Fruit fly (Drosophila melanogaster) whole organism, embryonic: Measurements from ENCODE around the gene CG12948.

Experiments used
- Atf3 ChIP-seq: fragments of 200-800 bp; sonication (Bioruptor generic); optimal IDR thresholded peaks from 3 replicates; lab custom pipeline; 2016; ENCODE audit warnings: missing biosample characterization, missing genetic modification characterization
- Bdp1 ChIP-seq: fragments of 200-800 bp; sonication (Bioruptor generic); optimal IDR thresholded peaks from 3 replicates; lab custom pipeline; 2016; ENCODE audit warnings: missing biosample characterization, missing genetic modification characterization
- Blimp-1 ChIP-seq: fragments of 200-800 bp; sonication (Bioruptor generic); optimal IDR thresholded peaks from 3 replicates; lab custom pipeline; 2018; ENCODE audit warnings: missing biosample characterization, missing genetic modification characterization, mild to moderate bottlenecking, moderate library complexity, missing genetic modification reagents
- CG10366 ChIP-seq: fragments of 200-800 bp; sonication (Bioruptor generic); IDR thresholded peaks from 2 replicates; pipeline ENCODE4 v1.3.6; 2022; ENCODE audit warnings: missing biosample characterization, missing genetic modification characterization
- CG13775 ChIP-seq: fragments of 200-800 bp; sonication (Bioruptor generic); optimal IDR thresholded peaks from 3 replicates; lab custom pipeline; 2017; ENCODE audit warnings: missing biosample characterization, mild to moderate bottlenecking, missing genetic modification characterization
- CG16813 ChIP-seq: fragments of 200-800 bp; sonication (Bioruptor generic); IDR thresholded peaks from 3 replicates; pipeline ENCODE4 v1.3.6; 2022; ENCODE audit warnings: missing biosample characterization, missing genetic modification characterization; ENCODE audit not compliant: partially characterized antibody
- CG17612 ChIP-seq: fragments of 200-800 bp; sonication (Bioruptor generic); IDR thresholded peaks from 2 replicates; pipeline ENCODE4 v1.3.6; 2022; ENCODE audit warnings: missing biosample characterization, missing genetic modification characterization
- CG18011 ChIP-seq: fragments of 200-800 bp; sonication (Bioruptor generic); optimal IDR thresholded peaks from 2 replicates; lab custom pipeline; 2017; ENCODE audit warnings: missing biosample characterization, missing genetic modification characterization, mild to moderate bottlenecking, moderate library complexity, missing genotype
- CG2116 ChIP-seq: fragments of 200-800 bp; sonication (Bioruptor generic); optimal IDR thresholded peaks from 3 replicates; lab custom pipeline; 2018; ENCODE audit warnings: missing biosample characterization, mild to moderate bottlenecking, missing genetic modification characterization
- CG3407 ChIP-seq: fragments of 200-800 bp; sonication (Bioruptor generic); optimal IDR thresholded peaks from 2 replicates; lab custom pipeline; 2018; ENCODE audit warnings: missing biosample characterization, mild to moderate bottlenecking, missing genetic modification characterization
- CG34224 ChIP-seq: fragments of 200-800 bp; sonication (Bioruptor generic); IDR thresholded peaks from 3 replicates; pipeline ENCODE4 v1.3.6; 2022; ENCODE audit warnings: missing biosample characterization, missing genetic modification characterization; ENCODE audit not compliant: partially characterized antibody
- CG34376 ChIP-seq: fragments of 200-800 bp; sonication (Bioruptor generic); optimal IDR thresholded peaks from 2 replicates; lab custom pipeline; 2018; ENCODE audit warnings: missing biosample characterization, mild to moderate bottlenecking, missing genetic modification characterization
- CG3838 ChIP-seq: fragments of 200-800 bp; sonication (Bioruptor generic); optimal IDR thresholded peaks from 3 replicates; lab custom pipeline; 2016; ENCODE audit warnings: missing biosample characterization, missing genetic modification characterization
- CG43689 ChIP-seq: fragments of 200-800 bp; sonication (Bioruptor generic); IDR thresholded peaks from 2 replicates; pipeline ENCODE4 v1.3.6; 2022; ENCODE audit warnings: missing biosample characterization, missing genetic modification characterization
- CG6813 ChIP-seq: fragments of 200-800 bp; sonication (Bioruptor generic); optimal IDR thresholded peaks from 2 replicates; lab custom pipeline; 2017; ENCODE audit warnings: missing biosample characterization, missing genetic modification characterization, mild to moderate bottlenecking, moderate library complexity, missing genetic modification reagents
- CG9609 ChIP-seq: fragments of 200-800 bp; sonication (Bioruptor generic); optimal IDR thresholded peaks from 3 replicates; lab custom pipeline; 2016; ENCODE audit warnings: missing biosample characterization, missing genetic modification characterization
- CG9817 ChIP-seq: fragments of 200-800 bp; sonication (Bioruptor generic); optimal IDR thresholded peaks from 2 replicates; lab custom pipeline; 2018; ENCODE audit warnings: missing biosample characterization, mild to moderate bottlenecking, missing genetic modification characterization, moderate library complexity
- CTCF ChIP-seq: fragments of 200-800 bp; sonication (Bioruptor generic); optimal IDR thresholded peaks from 2 replicates; lab custom pipeline; 2017; ENCODE audit warnings: missing biosample characterization, mild to moderate bottlenecking, missing genetic modification characterization, moderate library complexity
- Dbx ChIP-seq: fragments of 200-800 bp; sonication (Bioruptor generic); IDR thresholded peaks from 3 replicates; pipeline ENCODE4 v1.3.6; 2022; ENCODE audit warnings: missing biosample characterization, missing genetic modification characterization
- Doc2 ChIP-seq: fragments of 200-800 bp; sonication (Bioruptor generic); IDR thresholded peaks from 2 replicates; pipeline ENCODE4 v1.3.6; 2022; ENCODE audit warnings: missing biosample characterization, missing genetic modification characterization
- Dp ChIP-seq: fragments of 200-800 bp; sonication (Bioruptor generic); optimal IDR thresholded peaks from 2 replicates; lab custom pipeline; 2018; ENCODE audit warnings: missing biosample characterization, mild to moderate bottlenecking, missing genetic modification characterization, moderate library complexity
- Dref ChIP-seq: fragments of 200-800 bp; sonication (Bioruptor generic); IDR thresholded peaks from 2 replicates; pipeline ENCODE4 v1.3.6; 2022; ENCODE audit warnings: missing biosample characterization, missing genetic modification characterization
- GATAe ChIP-seq: fragments of 200-800 bp; sonication (Bioruptor generic); conservative IDR thresholded peaks from 2 replicates; pipeline ENCODE4 v1.3.6; 2022; ENCODE audit warnings: missing biosample characterization, missing genetic modification characterization
- HmgD ChIP-seq: fragments of 200-800 bp; sonication (Bioruptor generic); optimal IDR thresholded peaks from 3 replicates; lab custom pipeline; 2016; ENCODE audit warnings: missing biosample characterization, missing genetic modification characterization
- Hmx ChIP-seq: fragments of 200-800 bp; sonication (Bioruptor generic); optimal IDR thresholded peaks from 2 replicates; lab custom pipeline; 2016; ENCODE audit warnings: missing biosample characterization, missing genetic modification characterization
- MBD-R2 ChIP-seq: fragments of 200-800 bp; sonication (Bioruptor generic); IDR thresholded peaks from 2 replicates; pipeline ENCODE4 v1.3.6; 2022; ENCODE audit warnings: missing biosample characterization, missing genetic modification characterization
- Mes4 ChIP-seq: fragments of 200-800 bp; sonication (Bioruptor generic); optimal IDR thresholded peaks from 2 replicates; lab custom pipeline; 2016; ENCODE audit warnings: missing biosample characterization, missing genetic modification characterization
- Nf-YA ChIP-seq: fragments of 200-800 bp; sonication (Bioruptor generic); IDR thresholded peaks from 2 replicates; pipeline ENCODE4 v1.3.6; 2022; ENCODE audit warnings: missing biosample characterization, missing genetic modification characterization
- Oaz ChIP-seq: fragments of 200-800 bp; sonication (Bioruptor generic); IDR thresholded peaks from 2 replicates; pipeline ENCODE4 v1.3.6; 2022; ENCODE audit warnings: missing biosample characterization, missing genetic modification characterization
- Rfx ChIP-seq: fragments of 200-800 bp; sonication (Bioruptor generic); IDR thresholded peaks from 2 replicates; pipeline ENCODE4 v1.3.6; 2022; ENCODE audit warnings: missing biosample characterization, missing genetic modification characterization
- Rx ChIP-seq: fragments of 200-800 bp; sonication (Bioruptor generic); IDR thresholded peaks from 2 replicates; pipeline ENCODE4 v1.3.6; 2022; ENCODE audit warnings: missing biosample characterization, missing genetic modification characterization
- Spps ChIP-seq: fragments of 200-800 bp; sonication (Bioruptor generic); optimal IDR thresholded peaks from 2 replicates; lab custom pipeline; 2018; ENCODE audit warnings: missing biosample characterization, mild to moderate bottlenecking, missing genetic modification characterization
- Sry-β ChIP-seq: fragments of 200-800 bp; sonication (Bioruptor generic); optimal IDR thresholded peaks from 2 replicates; lab custom pipeline; 2018; ENCODE audit warnings: missing biosample characterization, mild to moderate bottlenecking, missing genetic modification characterization, moderate library complexity
- bbx ChIP-seq: fragments of 200-800 bp; sonication (Bioruptor generic); IDR thresholded peaks from 2 replicates; pipeline ENCODE4 v1.3.6; 2022; ENCODE audit warnings: missing biosample characterization, missing genetic modification characterization; ENCODE audit not compliant: partially characterized antibody
- br ChIP-seq: fragments of >200 bp; optimal IDR thresholded peaks from 2 replicates; lab custom pipeline; 2017
- crp ChIP-seq, 2 experiments: fragments of 200-800 bp; sonication (Bioruptor generic); optimal IDR thresholded peaks; 2 replicates in 1 of 2; 3 replicates in 1 of 2; lab custom pipeline; 2017; ENCODE audit warnings: missing biosample characterization in 2 of 2, missing genetic modification characterization in 2 of 2, mild to moderate bottlenecking in 1 of 2, moderate library complexity in 1 of 2
- eyg ChIP-seq: fragments of 200-800 bp; sonication (Bioruptor generic); optimal IDR thresholded peaks from 3 replicates; lab custom pipeline; 2016; ENCODE audit warnings: missing biosample characterization, missing genetic modification characterization
- fd96Cb ChIP-seq: fragments of 200-800 bp; sonication (Bioruptor generic); optimal IDR thresholded peaks from 2 replicates; lab custom pipeline; 2018; ENCODE audit warnings: missing biosample characterization, mild to moderate bottlenecking, missing genetic modification characterization, moderate library complexity
- gsb ChIP-seq: fragments of 200-800 bp; sonication (Bioruptor generic); IDR thresholded peaks from 2 replicates; pipeline ENCODE4 v1.3.6; 2022; ENCODE audit warnings: missing biosample characterization, missing genetic modification characterization
- h ChIP-seq: fragments of >200 bp; optimal IDR thresholded peaks from 2 replicates; lab custom pipeline; 2017
- hb ChIP-seq: fragments of 200-800 bp; sonication (Bioruptor generic); IDR thresholded peaks from 3 replicates; pipeline ENCODE4 v1.3.6; 2022; ENCODE audit warnings: missing biosample characterization, missing genetic modification characterization; ENCODE audit not compliant: partially characterized antibody
- hth ChIP-seq: fragments of >200 bp; optimal IDR thresholded peaks from 2 replicates; lab custom pipeline; 2017; ENCODE audit warnings: inconsistent platforms
- mirr ChIP-seq: fragments of 200-800 bp; sonication (Bioruptor generic); optimal IDR thresholded peaks from 3 replicates; lab custom pipeline; 2018; ENCODE audit warnings: missing biosample characterization, mild to moderate bottlenecking, missing genetic modification characterization
- nom ChIP-seq: fragments of 200-800 bp; sonication (Bioruptor generic); optimal IDR thresholded peaks from 2 replicates; lab custom pipeline; 2017; ENCODE audit warnings: missing biosample characterization, missing genetic modification characterization, mild to moderate bottlenecking, moderate library complexity, missing genetic modification reagents
- peb ChIP-seq: fragments of 200-800 bp; sonication (Bioruptor generic); IDR thresholded peaks from 2 replicates; pipeline ENCODE4 v1.3.6; 2022; ENCODE audit warnings: missing biosample characterization, missing genetic modification characterization
- pros ChIP-seq: fragments of 200-800 bp; sonication (Bioruptor generic); optimal IDR thresholded peaks from 3 replicates; lab custom pipeline; 2019; ENCODE audit warnings: missing biosample characterization, mild to moderate bottlenecking, missing genetic modification characterization, moderate library complexity
- run ChIP-seq: fragments of 200-800 bp; sonication (Bioruptor generic); optimal IDR thresholded peaks from 3 replicates; lab custom pipeline; 2018; ENCODE audit warnings: missing biosample characterization, mild to moderate bottlenecking, missing genetic modification characterization
- sna ChIP-seq: fragments of 200-800 bp; sonication (Bioruptor generic); IDR thresholded peaks from 2 replicates; pipeline ENCODE4 v1.3.6; 2022; ENCODE audit warnings: missing biosample characterization, missing genetic modification characterization; ENCODE audit not compliant: partially characterized antibody
- tgo ChIP-seq: fragments of 200-800 bp; sonication (Bioruptor generic); IDR thresholded peaks from 3 replicates; pipeline ENCODE4 v1.3.6; 2022; ENCODE audit warnings: missing biosample characterization, missing genetic modification characterization
- wor ChIP-seq: fragments of 200-800 bp; sonication (Bioruptor generic); IDR thresholded peaks from 2 replicates; pipeline ENCODE4 v1.3.6; 2022; ENCODE audit warnings: missing biosample characterization, missing genetic modification characterization
- yki ChIP-seq: fragments of >200 bp; optimal IDR thresholded peaks from 3 replicates; lab custom pipeline; 2018
- zen2 ChIP-seq: fragments of 200-800 bp; sonication (Bioruptor generic); IDR thresholded peaks from 3 replicates; pipeline ENCODE4 v1.3.6; 2022; ENCODE audit warnings: missing biosample characterization, missing genetic modification characterization; ENCODE audit not compliant: partially characterized antibody
- zf30C ChIP-seq: fragments of 200-800 bp; sonication (Bioruptor generic); optimal IDR thresholded peaks from 3 replicates; lab custom pipeline; 2018; ENCODE audit warnings: missing biosample characterization, mild to moderate bottlenecking, missing genetic modification characterization

Gene CG12948

dm6 chr3R:9702567-9702966, 45.0 kb downstream of the CG12948 start (continued):
- TF ChIP-seq hth = no peak
- TF ChIP-seq yki (lab: Kevin White, UChicago) = no peak
- peak; percentile 61 for TF ChIP-seq CG9609 (GFP tag; lab: Kevin White, UChicago)
- TF ChIP-seq Oaz (GFP tag; lab: Robert Waterston, UW) = no peak
- no peak for TF ChIP-seq gsb (GFP tag; lab: Robert Waterston, UW)
- no peak for TF ChIP-seq CG10366 (GFP tag; lab: Robert Waterston, UW)
- TF ChIP-seq CG6813 (GFP tag; lab: Kevin White, UChicago) = peak; percentile 90
- TF ChIP-seq nom (GFP tag; lab: Kevin White, UChicago) = no peak
- peak; percentile 87 for TF ChIP-seq run (tag; lab: Kevin White, UChicago)
- peak; percentile 90 for TF ChIP-seq fd96Cb (tag; lab: Kevin White, UChicago)
- peak; percentile 59 for TF ChIP-seq Atf3 (GFP tag; lab: Kevin White, UChicago)
- TF ChIP-seq eyg = peak; percentile 69
- TF ChIP-seq CG13775 = peak; percentile 73
- TF ChIP-seq Nf-YA = no peak
- TF ChIP-seq tgo (GFP tag; lab: Robert Waterston, UW) = no peak
- TF ChIP-seq sna = no peak
- no peak for TF ChIP-seq Rx
- TF ChIP-seq Spps (tag; lab: Kevin White, UChicago) = peak; percentile 61
- TF ChIP-seq CG17612 (GFP tag; lab: Robert Waterston, UW) = no peak
- no peak for TF ChIP-seq Dbx (GFP tag; lab: Robert Waterston, UW)
- TF ChIP-seq br (lab: Kevin White, UChicago) = no peak
- no peak for TF ChIP-seq bbx (GFP tag; lab: Robert Waterston, UW)
- peak; percentile 72 for TF ChIP-seq Blimp-1 (GFP tag; lab: Kevin White, UChicago)
- no peak for TF ChIP-seq MBD-R2
- no peak for TF ChIP-seq zen2 (GFP tag; lab: Robert Waterston, UW)
- TF ChIP-seq CG16813 = no peak
- peak; percentile 84 for TF ChIP-seq CG9817 (tag; lab: Kevin White, UChicago)
- peak; percentile 66 for TF ChIP-seq CG2116 (GFP tag; lab: Kevin White, UChicago)
- TF ChIP-seq Dref (GFP tag; lab: Robert Waterston, UW) = no peak
- no peak for TF ChIP-seq Doc2 (GFP tag; lab: Robert Waterston, UW)
- TF ChIP-seq CG34376 (GFP tag; lab: Kevin White, UChicago) = peak; percentile 65
- TF ChIP-seq CG3407 (GFP tag; lab: Kevin White, UChicago) = peak; percentile 82
- no peak for TF ChIP-seq wor (GFP tag; lab: Robert Waterston, UW)
- TF ChIP-seq GATAe (GFP tag; lab: Robert Waterston, UW) = no peak
- peak; percentile 23 for TF ChIP-seq Hmx (GFP tag; lab: Kevin White, UChicago)
- TF ChIP-seq Rfx (GFP tag; lab: Robert Waterston, UW) = no peak
- no peak for TF ChIP-seq Dp (GFP tag; lab: Kevin White, UChicago)
- TF ChIP-seq CG18011 (GFP tag; lab: Kevin White, UChicago) = peak; percentile 76
- no peak for TF ChIP-seq h
- no peak for TF ChIP-seq hb (GFP tag; lab: Robert Waterston, UW)
- TF ChIP-seq Mes4 (GFP tag; lab: Kevin White, UChicago) = peak; percentile 72
- TF ChIP-seq pros (GFP tag; lab: Kevin White, UChicago) = no peak
- TF ChIP-seq Sry-β = peak; percentile 29
- peak; percentile 44 for TF ChIP-seq HmgD (GFP tag; lab: Kevin White, UChicago)
- peak; percentile 73 for TF ChIP-seq mirr (GFP tag; lab: Kevin White, UChicago)
- TF ChIP-seq CG3838 (GFP tag; lab: Kevin White, UChicago) = peak; percentile 51
- peak; percentile 54 for TF ChIP-seq CTCF (GFP tag; lab: Kevin White, UChicago)
- no peak for TF ChIP-seq zf30C (GFP tag; lab: Kevin White, UChicago)
- TF ChIP-seq CG34224 (GFP tag; lab: Robert Waterston, UW) = no peak
- TF ChIP-seq peb = no peak
- TF ChIP-seq CG43689 (GFP tag; lab: Robert Waterston, UW) = no peak
- TF ChIP-seq crp (GFP tag; optimal IDR thresholded peaks at IDR 0.05; lab: Kevin White, UChicago) = peak in 1 of 2 experiments; percentile 42
- TF ChIP-seq Bdp1 (GFP tag; lab: Kevin White, UChicago) = peak; percentile 62
